Worm (Caenorhabditis elegans) whole organism, L1 larva: ENCODE data around the gene C49H3.4.
A peak's percentile ranks its signal among the peaks of the same experiment; 100 is the strongest.

Source experiments
- C04F5.9 ChIP-seq: sonication (generic microtip); optimal IDR thresholded peaks from 2 replicates; lab custom pipeline; 2016; ENCODE audit warnings: missing genetic modification characterization, missing compliant biosample characterization
- C16A3.4 ChIP-seq: fragments of 150-350 bp; optimal IDR thresholded peaks from 2 replicates; lab custom pipeline; 2014; ENCODE audit warnings: missing biosample characterization, missing genetic modification characterization
- aha-1 ChIP-seq: fragments of 150-350 bp; optimal IDR thresholded peaks from 2 replicates; lab custom pipeline; 2014; ENCODE audit warnings: missing biosample characterization, missing genetic modification characterization
- ceh-63 ChIP-seq: fragments of 200-800 bp; sonication (Bioruptor generic); optimal IDR thresholded peaks from 2 replicates; lab custom pipeline; 2018; ENCODE audit warnings: mild to moderate bottlenecking, missing genetic modification characterization, missing compliant biosample characterization
- ceh-8 ChIP-seq: fragments of 200-800 bp; sonication (Bioruptor generic); optimal IDR thresholded peaks from 2 replicates; lab custom pipeline; 2018; ENCODE audit warnings: mild to moderate bottlenecking, missing genetic modification characterization, moderate library complexity, missing compliant biosample characterization
- ceh-82 ChIP-seq, 3 experiments: fragments of 150-350 bp in 1 of 3; sonication (generic microtip) in 2 of 3; optimal IDR thresholded peaks; 2 replicates each; lab custom pipeline; 2014 to 2017; ENCODE audit warnings: missing biosample characterization in 3 of 3, missing genetic modification characterization in 3 of 3
- ceh-90 ChIP-seq: sonication (generic microtip); optimal IDR thresholded peaks from 2 replicates; lab custom pipeline; 2016; ENCODE audit warnings: missing genetic modification characterization, missing compliant biosample characterization
- dpl-1 ChIP-seq, 3 experiments: fragments of 150-350 bp in 2 of 3; sonication (generic microtip) in 1 of 3; optimal IDR thresholded peaks; 2 replicates each; lab custom pipeline; 2014 to 2017; ENCODE audit warnings: missing biosample characterization in 3 of 3, missing genetic modification characterization in 3 of 3, missing genetic modification reagents in 3 of 3
- dsc-1 ChIP-seq: sonication (generic microtip); optimal IDR thresholded peaks from 2 replicates; lab custom pipeline; 2016; ENCODE audit warnings: mild to moderate bottlenecking, missing genetic modification characterization, missing compliant biosample characterization
- efl-1 ChIP-seq, 4 experiments: fragments of 150-350 bp; optimal IDR thresholded peaks in 3 of 4; peaks in 1 of 4; 1 replicate in 1 of 4; 2 replicates in 3 of 4; lab custom pipeline; 2014; ENCODE audit warnings: missing biosample characterization in 2 of 4, missing genetic modification characterization in 2 of 4, missing genetic modification reagents in 2 of 4
- efl-3 ChIP-seq: fragments of 200-800 bp; sonication (Bioruptor generic); optimal IDR thresholded peaks from 2 replicates; lab custom pipeline; 2018; ENCODE audit warnings: mild to moderate bottlenecking, missing genetic modification characterization, missing compliant biosample characterization
- egl-13 ChIP-seq: sonication (generic microtip); optimal IDR thresholded peaks from 2 replicates; lab custom pipeline; 2016; ENCODE audit warnings: missing genotype, missing genetic modification reagents, missing genetic modification characterization, missing compliant biosample characterization
- elt-2 ChIP-seq: sonication (generic microtip); optimal IDR thresholded peaks from 2 replicates; lab custom pipeline; 2016; ENCODE audit warnings: missing genetic modification characterization, mild to moderate bottlenecking, inconsistent platforms, missing compliant biosample characterization, missing genetic modification reagents
- elt-3 ChIP-seq, 6 experiments: fragments of 150-350 bp in 1 of 6; sonication (generic microtip); optimal IDR thresholded peaks; 2 replicates each; lab custom pipeline; 2017 to 2018; ENCODE audit warnings: missing biosample characterization in 6 of 6, missing genetic modification characterization in 6 of 6, inconsistent platforms in 1 of 6
- fkh-4 ChIP-seq: sonication (generic microtip); optimal IDR thresholded peaks from 2 replicates; lab custom pipeline; 2016; ENCODE audit warnings: missing compliant biosample characterization, missing genetic modification characterization, borderline replicate concordance
- grh-1 ChIP-seq: fragments of 200-800 bp; sonication (Bioruptor generic); IDR thresholded peaks from 2 replicates; pipeline ENCODE4 v1.3.6; 2022; ENCODE audit warnings: missing genetic modification reagents, missing genetic modification characterization, missing compliant biosample characterization
- hlh-17 ChIP-seq: fragments of 200-800 bp; sonication (Bioruptor generic); optimal IDR thresholded peaks from 2 replicates; lab custom pipeline; 2018; ENCODE audit warnings: missing genetic modification characterization, mild to moderate bottlenecking, missing compliant biosample characterization, moderate library complexity, borderline replicate concordance
- hlh-4 ChIP-seq: sonication (generic microtip); optimal IDR thresholded peaks from 2 replicates; lab custom pipeline; 2016; ENCODE audit warnings: mild to moderate bottlenecking, missing genetic modification characterization, missing compliant biosample characterization
- hpl-2 ChIP-seq: fragments of 150-350 bp; optimal IDR thresholded peaks from 2 replicates; lab custom pipeline; 2014; ENCODE audit warnings: missing biosample characterization, missing genetic modification reagents, missing genetic modification characterization
- irx-1 ChIP-seq: sonication (generic microtip); optimal IDR thresholded peaks from 2 replicates; lab custom pipeline; 2016; ENCODE audit warnings: missing genetic modification characterization, missing compliant biosample characterization
- isw-1 ChIP-seq: fragments of 200-800 bp; sonication (Bioruptor generic); IDR thresholded peaks from 2 replicates; pipeline ENCODE4 v1.3.6; 2022; ENCODE audit warnings: missing genetic modification characterization, missing compliant biosample characterization
- jun-1 ChIP-seq: fragments of 150-350 bp; optimal IDR thresholded peaks from 2 replicates; lab custom pipeline; 2014; ENCODE audit warnings: missing biosample characterization, missing genetic modification reagents, missing genetic modification characterization
- lin-14 ChIP-seq: fragments of 200-800 bp; sonication (Bioruptor generic); optimal IDR thresholded peaks from 2 replicates; lab custom pipeline; 2018; ENCODE audit warnings: mild to moderate bottlenecking, missing genetic modification characterization, moderate library complexity, missing compliant biosample characterization
- lin-15B ChIP-seq: fragments of 150-350 bp; sonication (generic microtip); optimal IDR thresholded peaks from 3 replicates; lab custom pipeline; 2014; ENCODE audit warnings: missing biosample characterization, missing genetic modification characterization
- lin-35 ChIP-seq, 2 experiments: fragments of 150-350 bp; optimal IDR thresholded peaks; 2 replicates each; lab custom pipeline; 2014; ENCODE audit warnings: missing biosample characterization in 2 of 2, missing genetic modification characterization in 2 of 2, missing genetic modification reagents in 2 of 2
- lin-39 ChIP-seq: fragments of 150-350 bp; optimal IDR thresholded peaks from 2 replicates; lab custom pipeline; 2014; ENCODE audit warnings: missing biosample characterization, missing genetic modification reagents, missing genetic modification characterization
- mdl-1 ChIP-seq, 2 experiments: fragments of 150-350 bp; optimal IDR thresholded peaks; 2 replicates each; lab custom pipeline; 2014 to 2017; ENCODE audit warnings: missing biosample characterization in 2 of 2, missing genetic modification characterization in 2 of 2, inconsistent platforms in 1 of 2
- mef-2 ChIP-seq: fragments of 150-350 bp; optimal IDR thresholded peaks from 2 replicates; lab custom pipeline; 2014; ENCODE audit warnings: missing biosample characterization, missing genetic modification characterization
- mep-1 ChIP-seq: fragments of 150-350 bp; optimal IDR thresholded peaks from 2 replicates; lab custom pipeline; 2014; ENCODE audit warnings: missing biosample characterization, missing genetic modification characterization
- nhr-19 ChIP-seq: fragments of 200-800 bp; sonication (Bioruptor generic); conservative IDR thresholded peaks from 2 replicates; pipeline ENCODE4 v1.3.6; 2022; ENCODE audit warnings: missing genetic modification characterization, missing compliant biosample characterization
- nhr-47 ChIP-seq: sonication (generic microtip); optimal IDR thresholded peaks from 2 replicates; lab custom pipeline; 2016; ENCODE audit warnings: mild to moderate bottlenecking, missing genetic modification characterization, moderate library complexity, missing compliant biosample characterization
- nhr-71 ChIP-seq: sonication (generic microtip); optimal IDR thresholded peaks from 2 replicates; lab custom pipeline; 2016; ENCODE audit warnings: mild to moderate bottlenecking, missing genetic modification characterization, moderate library complexity, missing compliant biosample characterization
- nhr-76 ChIP-seq: sonication (generic microtip); optimal IDR thresholded peaks from 2 replicates; lab custom pipeline; 2017; ENCODE audit warnings: missing biosample characterization, missing genetic modification characterization
- nhr-77 ChIP-seq: fragments of 150-350 bp; optimal IDR thresholded peaks from 2 replicates; lab custom pipeline; 2014; ENCODE audit warnings: missing biosample characterization, missing genetic modification characterization
- nhr-84 ChIP-seq: sonication (generic microtip); optimal IDR thresholded peaks from 2 replicates; lab custom pipeline; 2017; ENCODE audit warnings: missing biosample characterization, missing genetic modification characterization
- nhr-85 ChIP-seq: sonication (generic microtip); peaks from one replicate; lab custom pipeline; 2016; ENCODE audit warnings: missing genetic modification characterization, inconsistent platforms, missing compliant biosample characterization
- nhr-90 ChIP-seq: sonication (generic microtip); optimal IDR thresholded peaks from 2 replicates; lab custom pipeline; 2016; ENCODE audit warnings: mild to moderate bottlenecking, missing genetic modification characterization, missing compliant biosample characterization; ENCODE audit not compliant: poor library complexity
- pag-3 ChIP-seq: sonication (generic microtip); optimal IDR thresholded peaks from 2 replicates; lab custom pipeline; 2017; ENCODE audit warnings: missing genetic modification characterization, mild to moderate bottlenecking, missing compliant biosample characterization, antibody characterized with exemption, borderline replicate concordance; ENCODE audit not compliant: insufficient read depth
- pax-3 ChIP-seq: fragments of 200-800 bp; sonication (Bioruptor generic); optimal IDR thresholded peaks from 2 replicates; lab custom pipeline; 2018; ENCODE audit warnings: mild to moderate bottlenecking, missing genetic modification characterization, moderate library complexity, missing compliant biosample characterization
- pqm-1 ChIP-seq: sonication (generic microtip); optimal IDR thresholded peaks from 3 replicates; lab custom pipeline; 2017; ENCODE audit warnings: missing biosample characterization, missing genetic modification characterization
- rnt-1 ChIP-seq: sonication (generic microtip); optimal IDR thresholded peaks from 2 replicates; lab custom pipeline; 2016; ENCODE audit warnings: mild to moderate bottlenecking, missing genetic modification characterization, moderate library complexity, missing compliant biosample characterization
- snpc-4 ChIP-seq: fragments of 150-350 bp; optimal IDR thresholded peaks from 2 replicates; lab custom pipeline; 2014; ENCODE audit warnings: missing biosample characterization, missing genetic modification characterization
- sptf-1 ChIP-seq: fragments of 150-350 bp; optimal IDR thresholded peaks from 2 replicates; lab custom pipeline; 2014; ENCODE audit warnings: missing biosample characterization, missing genetic modification characterization
- tlp-1 ChIP-seq: fragments of 150-350 bp; optimal IDR thresholded peaks from 2 replicates; lab custom pipeline; 2014; ENCODE audit warnings: missing biosample characterization, missing genetic modification characterization
- unc-30 ChIP-seq: sonication (generic microtip); optimal IDR thresholded peaks from 2 replicates; lab custom pipeline; 2017; ENCODE audit warnings: missing biosample characterization, missing genetic modification characterization
- vab-15 ChIP-seq: sonication (generic microtip); optimal IDR thresholded peaks from 2 replicates; lab custom pipeline; 2017; ENCODE audit warnings: missing genotype, mild to moderate bottlenecking, missing genetic modification characterization, missing compliant biosample characterization
- ztf-4 ChIP-seq: fragments of 150-350 bp; optimal IDR thresholded peaks from 2 replicates; lab custom pipeline; 2014; ENCODE audit warnings: missing biosample characterization, missing genetic modification characterization

Gene C49H3.4

DNA sequence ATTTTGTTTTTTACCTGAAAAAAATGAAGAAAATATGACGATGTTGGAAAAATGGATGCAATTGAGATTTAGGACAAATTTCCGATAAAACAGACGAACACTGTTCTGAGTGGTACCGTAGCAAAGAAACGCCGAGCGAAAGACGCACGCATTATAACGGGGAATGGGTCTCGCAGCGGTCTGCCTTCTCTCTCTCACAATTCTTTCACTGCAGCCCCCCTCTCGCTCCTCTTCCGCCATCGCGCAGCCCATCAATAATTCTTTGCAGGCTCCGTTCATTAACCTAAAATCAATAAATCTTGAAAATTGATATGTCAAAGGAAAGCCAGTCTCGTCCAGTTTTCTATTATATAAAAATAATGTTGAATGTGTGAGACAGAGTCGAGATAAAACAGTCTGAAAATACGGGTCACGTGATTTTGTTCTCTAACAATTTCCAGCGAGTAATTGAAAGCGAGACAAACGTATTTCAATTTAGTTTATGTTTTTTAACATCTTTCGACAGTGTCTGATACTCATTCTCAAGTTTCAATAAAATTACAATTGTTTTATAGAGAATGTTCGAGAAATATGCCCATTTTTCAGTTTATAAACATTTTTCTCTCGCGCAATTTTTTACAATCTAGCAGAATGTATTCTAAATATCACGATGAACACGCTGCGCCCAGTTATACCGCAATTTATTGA is 5.5 kb upstream of the C49H3.4 start (continued):
- TF ChIP-seq lin-14 (peak; percentile 49), aha-1 (tag; lab: Kevin White, UChicago) (no peak), hlh-17 (GFP tag; lab: Kevin White, UChicago) (no peak), efl-1 (optimal IDR thresholded peaks at IDR 0.05; lab: Kevin White, UChicago) (peak in 1 of 2 experiments; percentile 32), efl-1 (GFP tag; optimal IDR thresholded peaks at IDR 0.05 in 1 of 2; lab: Kevin White, UChicago) (peak; percentile 9 to 92), nhr-85 (tag; lab: Kevin White, UChicago) (no peak), nhr-77 (no peak), isw-1 (no peak; the same call in 1 of the 2 replicates), nhr-71 (peak; percentile 38), nhr-47 (tag; lab: Kevin White, UChicago) (peak; percentile 34), C04F5.9 (no peak)
- TF ChIP-seq, all 84 proteins: peak for 12

DNA sequence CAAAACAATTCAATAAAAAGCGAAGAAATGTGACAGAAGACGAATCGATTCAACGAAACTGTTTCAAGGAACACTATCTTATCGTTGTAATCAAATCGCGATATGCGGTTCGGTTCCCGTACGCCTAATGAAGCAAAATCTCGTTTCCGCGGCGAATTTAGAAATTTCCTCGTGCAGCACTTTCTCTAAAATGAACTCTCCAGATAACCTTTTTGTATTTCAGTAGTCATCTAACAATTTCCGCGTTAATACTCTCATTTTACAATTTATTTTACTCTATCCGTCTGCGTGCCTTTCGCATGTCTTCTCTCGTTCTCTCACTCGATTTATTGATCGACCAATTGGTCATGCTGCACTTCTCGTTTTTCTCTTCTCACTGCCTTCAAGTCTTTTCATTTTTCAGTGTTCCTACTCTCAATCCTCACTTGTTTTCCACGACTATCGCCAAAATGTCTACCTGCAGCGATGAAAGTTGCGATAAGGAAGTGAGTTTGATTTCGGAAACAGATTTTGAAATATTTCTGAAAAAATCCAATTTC is 4.8 kb upstream of the C49H3.4 start, which contains the start of the genes npp-27 and ntl-4:
TSS of gene npp-27 (minus strand) at position 51 of the 539 bp plus-strand sequence.
TSS of gene ntl-4 (plus strand) at position 379 of the 539 bp plus-strand sequence.
- TF ChIP-seq nhr-47 (tag; lab: Kevin White, UChicago) = no peak
- no peak for TF ChIP-seq hlh-4 (tag; lab: Kevin White, UChicago)
- no peak for TF ChIP-seq fkh-4 (tag; lab: Kevin White, UChicago)
- TF ChIP-seq lin-14 = peak; percentile 24
- TF ChIP-seq hpl-2 (GFP tag; lab: Kevin White, UChicago) = no peak
- TF ChIP-seq pag-3 (tag; lab: Kevin White, UChicago) = no peak
- TF ChIP-seq ceh-82 (tag; optimal IDR thresholded peaks at IDR 0.05; lab: Kevin White, UChicago) = no peak
- TF ChIP-seq unc-30 (tag; lab: Kevin White, UChicago) = no peak
- TF ChIP-seq jun-1 (tag; lab: Kevin White, UChicago) = no peak
- no peak for TF ChIP-seq ceh-63 (GFP tag; lab: Kevin White, UChicago)
- TF ChIP-seq lin-39 (tag; lab: Kevin White, UChicago) = no peak
- peak; percentile 25 to 37 for TF ChIP-seq efl-1 (optimal IDR thresholded peaks at IDR 0.05; lab: Kevin White, UChicago)
- peak; percentile 29 to 80 for TF ChIP-seq efl-1 (GFP tag; optimal IDR thresholded peaks at IDR 0.05 in 1 of 2; lab: Kevin White, UChicago)
- peak; percentile 28; the same call in 1 of the 2 replicates for TF ChIP-seq nhr-19 (GFP tag; lab: Robert Waterston, UW)
- TF ChIP-seq mdl-1 (tag; optimal IDR thresholded peaks at IDR 0.05; lab: Kevin White, UChicago) = no peak
- no peak for TF ChIP-seq nhr-77
- TF ChIP-seq efl-3 (GFP tag; lab: Kevin White, UChicago) = no peak
- TF ChIP-seq sptf-1 = no peak
- TF ChIP-seq egl-13 = no peak
- TF ChIP-seq lin-35 (GFP tag; optimal IDR thresholded peaks at IDR 0.05; lab: Kevin White, UChicago) = peak; percentile 21 to 51
- TF ChIP-seq C16A3.4 (tag; lab: Kevin White, UChicago) = no peak
- no peak for TF ChIP-seq ceh-8
- TF ChIP-seq lin-15B (tag; lab: Kevin White, UChicago) = no peak
- TF ChIP-seq snpc-4 (tag; lab: Kevin White, UChicago) = no peak
- TF ChIP-seq pax-3 = no peak
- TF ChIP-seq tlp-1 (tag; lab: Kevin White, UChicago) = no peak
- TF ChIP-seq nhr-90 (tag; lab: Kevin White, UChicago) = no peak
- TF ChIP-seq pqm-1 = no peak
- no peak for TF ChIP-seq mef-2
- TF ChIP-seq dpl-1 (GFP tag; optimal IDR thresholded peaks at IDR 0.05; lab: Kevin White, UChicago) = peak in 1 of 3 experiments; percentile 23
- TF ChIP-seq irx-1 (tag; lab: Kevin White, UChicago) = no peak
- no peak for TF ChIP-seq mep-1 (tag; lab: Kevin White, UChicago)
- peak; percentile 18 for TF ChIP-seq nhr-85 (tag; lab: Kevin White, UChicago)
- no peak for TF ChIP-seq elt-3 (tag; optimal IDR thresholded peaks at IDR 0.05; lab: Kevin White, UChicago)
- TF ChIP-seq nhr-84 = no peak
- TF ChIP-seq vab-15 (tag; lab: Kevin White, UChicago) = no peak
- peak; percentile 32 for TF ChIP-seq dsc-1 (tag; lab: Kevin White, UChicago)
- peak; percentile 2 for TF ChIP-seq rnt-1 (tag; lab: Kevin White, UChicago)
- TF ChIP-seq nhr-76 (tag; lab: Kevin White, UChicago) = no peak
- no peak for TF ChIP-seq elt-2 (tag; lab: Kevin White, UChicago)
- no peak for TF ChIP-seq ceh-90 (tag; lab: Kevin White, UChicago)
- TF ChIP-seq grh-1 (GFP tag; lab: Robert Waterston, UW) = no peak
- no peak for TF ChIP-seq isw-1
- TF ChIP-seq ztf-4 = no peak
